Fruit fly (Drosophila melanogaster) whole organism, adult: ENCODE data around the gene TBC1D23.

Source experiments
- CG11617 ChIP-seq: fragments of 200-800 bp; sonication (Bioruptor generic); optimal IDR thresholded peaks from 2 replicates; lab custom pipeline; 2017; ENCODE audit warnings: mild to moderate bottlenecking, missing biosample characterization, missing genetic modification reagents, missing genetic modification characterization
- CG12768 ChIP-seq: fragments of 200-800 bp; sonication (Bioruptor generic); optimal IDR thresholded peaks from 2 replicates; lab custom pipeline; 2017; ENCODE audit warnings: missing biosample characterization, missing genetic modification characterization, mild to moderate bottlenecking, moderate library complexity, missing genetic modification reagents
- CG14711 ChIP-seq: fragments of 200-800 bp; sonication (Bioruptor generic); optimal IDR thresholded peaks from 2 replicates; lab custom pipeline; 2018; ENCODE audit warnings: missing biosample characterization, mild to moderate bottlenecking, missing genetic modification characterization, moderate library complexity
- CG1620 ChIP-seq: fragments of 200-800 bp; sonication (Bioruptor generic); optimal IDR thresholded peaks from 2 replicates; lab custom pipeline; 2016; ENCODE audit warnings: missing biosample characterization, missing genetic modification characterization
- CG33017 ChIP-seq: fragments of 200-800 bp; sonication (Bioruptor generic); optimal IDR thresholded peaks from 2 replicates; lab custom pipeline; 2018; ENCODE audit warnings: missing biosample characterization, mild to moderate bottlenecking, missing genetic modification characterization, moderate library complexity
- CG5204 ChIP-seq: fragments of 200-800 bp; sonication (Bioruptor generic); optimal IDR thresholded peaks from 2 replicates; lab custom pipeline; 2016; ENCODE audit warnings: missing biosample characterization, missing genetic modification characterization
- CG7045 ChIP-seq: fragments of 200-800 bp; sonication (Bioruptor generic); optimal IDR thresholded peaks from 2 replicates; lab custom pipeline; 2017; ENCODE audit warnings: missing biosample characterization, mild to moderate bottlenecking, missing genetic modification characterization
- CG7101 ChIP-seq: fragments of 200-800 bp; sonication (Bioruptor generic); optimal IDR thresholded peaks from 2 replicates; lab custom pipeline; 2018; ENCODE audit warnings: missing biosample characterization, mild to moderate bottlenecking, missing genetic modification characterization, moderate library complexity
- Clk ChIP-seq: fragments of 200-800 bp; sonication (Bioruptor generic); optimal IDR thresholded peaks from 2 replicates; lab custom pipeline; 2017; ENCODE audit warnings: missing biosample characterization, missing genetic modification characterization
- Crg-1 ChIP-seq: fragments of 200-800 bp; sonication (Bioruptor generic); optimal IDR thresholded peaks from 2 replicates; lab custom pipeline; 2016; ENCODE audit warnings: missing biosample characterization, missing genetic modification characterization
- Hr96 ChIP-seq: fragments of 200-800 bp; sonication (Bioruptor generic); optimal IDR thresholded peaks from 2 replicates; lab custom pipeline; 2016; ENCODE audit warnings: missing biosample characterization, missing genetic modification characterization
- Mnt ChIP-seq: fragments of 200-800 bp; sonication (Bioruptor generic); optimal IDR thresholded peaks from 2 replicates; lab custom pipeline; 2016; ENCODE audit warnings: missing biosample characterization, mild to moderate bottlenecking, missing genetic modification characterization
- bab1 ChIP-seq: fragments of 200-800 bp; sonication (Bioruptor generic); optimal IDR thresholded peaks from 3 replicates; lab custom pipeline; 2019; ENCODE audit warnings: missing biosample characterization, mild to moderate bottlenecking, missing genetic modification characterization, moderate library complexity
- cic ChIP-seq: fragments of 200-800 bp; sonication (Bioruptor generic); optimal IDR thresholded peaks from 2 replicates; lab custom pipeline; 2017; ENCODE audit warnings: missing biosample characterization, mild to moderate bottlenecking, missing genetic modification characterization, moderate library complexity
- cnc ChIP-seq, 2 experiments: fragments of >200 bp; optimal IDR thresholded peaks; 2 replicates each; lab custom pipeline; 2017
- kay ChIP-seq: fragments of 200-800 bp; sonication (Bioruptor generic); peaks from one replicate; lab custom pipeline; 2016; ENCODE audit warnings: missing biosample characterization, missing genetic modification characterization, borderline replicate concordance
- ovo ChIP-seq: fragments of 200-800 bp; sonication (Bioruptor generic); optimal IDR thresholded peaks from 2 replicates; lab custom pipeline; 2016; ENCODE audit warnings: missing biosample characterization, missing genetic modification characterization
- pad ChIP-seq: fragments of 200-800 bp; sonication (Bioruptor generic); optimal IDR thresholded peaks from 3 replicates; lab custom pipeline; 2017; ENCODE audit warnings: missing biosample characterization, missing genetic modification characterization, mild to moderate bottlenecking, moderate library complexity, missing genetic modification reagents
- tj ChIP-seq: fragments of 200-800 bp; sonication (Bioruptor generic); optimal IDR thresholded peaks from 3 replicates; lab custom pipeline; 2017; ENCODE audit warnings: missing biosample characterization, mild to moderate bottlenecking, missing genetic modification characterization, moderate library complexity
- toe ChIP-seq: fragments of 200-800 bp; sonication (Bioruptor generic); optimal IDR thresholded peaks from 2 replicates; lab custom pipeline; 2016; ENCODE audit warnings: missing biosample characterization, missing genetic modification characterization

Gene TBC1D23

DNA sequence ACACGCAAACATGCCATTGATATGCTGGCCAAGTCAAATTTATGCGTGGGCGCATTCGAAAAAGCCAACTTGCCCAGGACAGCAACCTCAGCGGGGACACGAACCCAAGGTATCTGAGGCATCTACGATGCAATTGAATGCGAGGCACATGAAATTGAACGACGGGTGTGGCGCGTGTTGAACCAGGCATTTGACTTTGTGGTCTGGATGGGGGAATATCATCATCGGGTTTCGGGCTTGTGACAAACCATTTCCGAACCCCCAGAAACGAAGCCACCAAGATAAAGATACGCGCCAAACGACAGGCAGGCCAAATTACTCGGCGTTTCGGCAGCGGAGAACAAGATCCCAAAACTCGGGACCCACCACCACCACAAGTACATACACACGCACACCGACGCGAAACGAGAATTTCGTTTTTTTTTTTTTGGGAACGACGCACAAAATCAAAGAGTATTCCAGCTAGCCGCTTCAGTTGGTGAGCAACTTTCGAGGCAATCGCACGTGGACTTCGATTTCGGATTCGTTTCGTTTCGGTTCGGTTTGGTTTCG lies 13.7 kb downstream of the TBC1D23 start, which contains the start of gene MFS3:
MFS3 (plus strand) TSS at position 472 of the 552 bp plus-strand sequence.
- TF ChIP-seq CG14711 (tag; lab: Kevin White, UChicago) (no peak), Mnt (GFP tag; lab: Kevin White, UChicago) (no peak), pad (peak; percentile 39), CG7045 (GFP tag; lab: Kevin White, UChicago) (no peak), CG7101 (tag; lab: Kevin White, UChicago) (no peak)

DNA sequence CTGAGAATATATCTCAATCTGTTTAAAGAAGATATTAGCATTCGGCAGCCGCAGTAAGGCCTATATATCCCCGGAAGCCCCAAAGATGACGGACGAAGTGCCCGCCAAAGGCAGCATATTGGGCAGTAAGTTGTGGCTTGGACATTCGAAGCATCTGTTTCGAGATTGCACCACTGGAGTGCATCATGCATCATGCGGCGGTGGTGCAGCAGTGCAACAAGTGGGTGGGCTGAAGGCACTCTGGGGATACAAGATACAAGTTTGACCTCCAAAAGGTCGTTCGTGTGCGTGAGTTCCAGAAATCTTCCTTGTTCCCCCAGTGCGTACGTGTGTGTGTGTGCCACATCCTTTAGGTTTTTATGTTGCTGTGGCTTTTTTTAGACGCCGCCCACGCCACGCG lies 14.2 kb downstream of the TBC1D23 start:
- no peak for TF ChIP-seq tj
- no peak for TF ChIP-seq pad
- TF ChIP-seq ovo (GFP tag; lab: Kevin White, UChicago) = no peak
- TF ChIP-seq CG14711 (tag; lab: Kevin White, UChicago) = no peak
- no peak for TF ChIP-seq CG33017 (tag; lab: Kevin White, UChicago)

DNA sequence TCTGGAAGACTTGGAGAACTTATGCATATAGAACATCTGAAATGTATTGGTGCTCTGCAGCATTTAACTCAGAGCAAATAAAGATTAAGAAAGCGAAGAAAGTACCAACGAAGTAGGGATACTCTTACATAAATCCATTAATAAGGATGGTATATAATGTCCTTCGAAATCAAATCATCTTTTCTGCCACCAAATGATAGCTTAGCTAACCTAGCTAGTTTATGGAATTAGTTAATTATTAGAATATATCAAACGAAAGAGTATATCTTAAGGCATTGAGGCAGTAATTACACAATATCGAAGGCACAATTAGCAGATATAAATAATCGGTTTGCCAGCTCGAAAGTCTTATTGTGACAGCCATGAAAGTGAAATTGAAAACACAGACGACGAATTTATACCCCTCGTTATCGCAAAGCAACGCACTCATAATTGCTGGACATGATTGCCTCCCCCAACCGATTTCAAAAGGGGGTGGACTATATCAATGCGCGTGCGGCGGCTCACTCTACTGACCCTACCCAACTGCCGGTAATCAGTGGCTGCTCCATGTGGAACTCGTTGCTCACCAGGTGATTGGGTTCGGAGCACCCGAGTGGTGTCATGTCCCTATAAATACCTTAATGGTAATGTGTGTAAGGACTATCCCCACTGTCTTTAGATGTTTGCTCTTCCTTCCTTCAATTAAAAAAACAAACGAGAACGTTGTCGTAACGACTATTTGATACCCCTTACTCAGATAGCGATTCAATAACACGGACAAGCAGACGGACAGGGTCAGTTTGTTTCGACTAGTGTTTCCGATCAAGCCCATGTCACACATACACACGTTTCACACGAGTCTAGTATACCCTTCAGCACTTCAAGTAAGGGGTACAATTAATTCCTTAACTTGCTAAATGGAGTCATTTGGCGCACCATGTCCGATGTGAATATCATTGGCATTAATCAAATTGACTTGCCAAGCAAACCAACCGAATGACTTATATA lies 15.6 kb downstream of the TBC1D23 start:
- TF ChIP-seq Hr96 (no peak), toe (GFP tag; lab: Kevin White, UChicago) (peak; percentile 1)

DNA sequence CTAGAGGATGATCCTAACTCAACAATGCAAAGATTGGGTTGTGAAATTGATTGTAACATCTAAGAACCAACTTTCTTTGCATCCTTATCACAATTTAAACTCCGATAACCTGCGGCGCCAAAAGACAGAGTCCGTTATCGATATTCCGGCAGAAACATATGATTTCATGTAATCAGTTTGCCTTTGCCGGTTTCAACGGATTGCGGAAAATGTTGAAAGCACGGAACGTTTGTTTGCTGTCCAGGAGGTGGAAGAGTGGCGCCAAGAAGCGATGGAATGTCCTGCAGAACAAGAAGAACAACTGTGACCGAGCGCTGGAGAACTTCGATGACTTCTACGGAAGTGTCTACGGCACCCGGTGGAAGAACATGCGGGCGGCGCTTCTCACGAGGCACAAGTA lies 18.5 kb downstream of the TBC1D23 start:
- TF ChIP-seq toe (GFP tag; lab: Kevin White, UChicago) (no peak), CG33017 (tag; lab: Kevin White, UChicago) (no peak), ovo (GFP tag; lab: Kevin White, UChicago) (no peak), Crg-1 (GFP tag; lab: Kevin White, UChicago) (no peak), Clk (GFP tag; lab: Kevin White, UChicago) (no peak), Mnt (GFP tag; lab: Kevin White, UChicago) (no peak), CG11617 (GFP tag; lab: Kevin White, UChicago) (no peak), cic (no peak), bab1 (GFP tag; lab: Kevin White, UChicago) (no peak), kay (GFP tag; lab: Kevin White, UChicago) (no peak), CG5204 (GFP tag; lab: Kevin White, UChicago) (no peak)

DNA sequence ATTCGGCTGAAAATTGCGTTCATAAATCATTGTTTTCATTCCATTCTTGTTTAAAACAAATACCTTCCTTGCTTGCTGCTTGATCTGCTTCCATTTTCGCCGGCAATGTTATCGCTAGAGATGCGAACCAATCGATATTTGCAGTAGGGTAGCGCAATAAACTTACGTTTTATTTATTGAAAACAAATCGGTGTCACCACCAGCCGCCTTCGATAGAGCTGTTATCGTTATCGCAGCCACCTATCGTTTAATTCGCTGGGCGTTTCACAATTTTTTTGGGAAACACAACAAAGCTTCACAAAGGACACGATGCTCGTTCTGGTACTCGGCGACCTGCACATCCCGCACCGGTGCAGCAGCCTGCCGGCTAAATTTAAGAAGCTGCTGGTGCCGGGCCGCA lies 21.4 kb downstream of the TBC1D23 start, which contains the start of the genes Tfb4 and Vps29:
Tfb4 (minus strand) TSS at position 124 of the 400 bp plus-strand sequence.
Vps29 (plus strand) TSS at position 213 of the 400 bp plus-strand sequence.
- TF ChIP-seq CG7045 (GFP tag; lab: Kevin White, UChicago) (no peak), Mnt (GFP tag; lab: Kevin White, UChicago) (peak; percentile 47), CG5204 (GFP tag; lab: Kevin White, UChicago) (no peak), CG14711 (tag; lab: Kevin White, UChicago) (peak; percentile 52), CG11617 (GFP tag; lab: Kevin White, UChicago) (peak; percentile 36), ovo (GFP tag; lab: Kevin White, UChicago) (peak; percentile 14), CG12768 (GFP tag; lab: Kevin White, UChicago) (no peak), Crg-1 (GFP tag; lab: Kevin White, UChicago) (peak; percentile 48), CG1620 (GFP tag; lab: Kevin White, UChicago) (peak; percentile 40), cic (peak; percentile 27), tj (peak; percentile 19), cnc (optimal IDR thresholded peaks at IDR 0.05; lab: Kevin White, UChicago) (no peak), pad (no peak), Clk (GFP tag; lab: Kevin White, UChicago) (no peak), bab1 (GFP tag; lab: Kevin White, UChicago) (peak; percentile 73), CG7101 (tag; lab: Kevin White, UChicago) (peak; percentile 62), toe (GFP tag; lab: Kevin White, UChicago) (no peak), Hr96 (peak; percentile 62), CG33017 (tag; lab: Kevin White, UChicago) (peak; percentile 14), kay (GFP tag; lab: Kevin White, UChicago) (no peak)

DNA sequence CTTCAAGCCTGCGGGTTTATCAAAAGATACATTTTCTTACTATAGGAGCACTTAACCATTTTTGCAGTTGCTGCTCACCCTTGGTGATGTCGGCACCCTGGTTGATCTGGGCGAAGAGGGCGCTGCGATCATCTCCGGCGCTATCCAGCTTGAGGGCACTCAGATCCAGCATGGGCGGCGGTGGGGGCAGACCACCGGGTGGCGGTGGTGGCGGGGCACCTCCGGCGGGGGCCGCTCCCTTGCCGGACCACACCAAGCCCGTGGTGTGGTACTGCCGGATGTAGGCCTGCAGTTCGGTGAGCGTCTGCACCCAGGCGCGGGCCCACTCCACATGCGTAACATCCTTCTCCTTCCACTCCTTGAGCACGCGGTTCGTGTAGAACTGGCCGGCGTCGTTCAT lies 23.6 kb downstream of the TBC1D23 start:
- TF ChIP-seq ovo (GFP tag; lab: Kevin White, UChicago) (no peak), cnc (optimal IDR thresholded peaks at IDR 0.05; lab: Kevin White, UChicago) (no peak), CG14711 (tag; lab: Kevin White, UChicago) (no peak), toe (GFP tag; lab: Kevin White, UChicago) (no peak), CG12768 (GFP tag; lab: Kevin White, UChicago) (no peak), CG7101 (tag; lab: Kevin White, UChicago) (no peak), Hr96 (no peak), CG7045 (GFP tag; lab: Kevin White, UChicago) (no peak), CG11617 (GFP tag; lab: Kevin White, UChicago) (no peak), CG1620 (GFP tag; lab: Kevin White, UChicago) (no peak), tj (no peak), CG33017 (tag; lab: Kevin White, UChicago) (no peak), Mnt (GFP tag; lab: Kevin White, UChicago) (no peak)
